Worm (Caenorhabditis elegans): ENCODE results near the gene rpl-3.

ce11 chrIII:3867937-3868929, 579 bp downstream of the rpl-3 start:
- TF ChIP-seq tbx-2 (tag; optimal IDR thresholded peaks at IDR 0.05) = no peak
- no peak for TF ChIP-seq F13H6.1 (tag; optimal IDR thresholded peaks at IDR 0.05)
- TF ChIP-seq ceh-24 (tag; optimal IDR thresholded peaks at IDR 0.05) = no peak
- TF ChIP-seq unc-42 (tag; optimal IDR thresholded peaks at IDR 0.05) = no peak
- no peak for TF ChIP-seq fkh-10 (GFP tag; optimal IDR thresholded peaks at IDR 0.05)
- no peak for TF ChIP-seq lim-6 (tag; optimal IDR thresholded peaks at IDR 0.05)
- no peak for TF ChIP-seq elt-4 (tag; optimal IDR thresholded peaks at IDR 0.05)
- no peak for TF ChIP-seq hlh-8 (tag; optimal IDR thresholded peaks at IDR 0.05)
- no peak for TF ChIP-seq gmeb-2 (tag; optimal IDR thresholded peaks at IDR 0.05)
- no peak for TF ChIP-seq C38D4.7 (GFP tag; optimal IDR thresholded peaks at IDR 0.05)
- TF ChIP-seq pros-1 (tag; optimal IDR thresholded peaks at IDR 0.05) = no peak
- no peak for TF ChIP-seq ceh-45 (GFP tag; IDR thresholded peaks at IDR 0.05)
- TF ChIP-seq elt-2 (tag; optimal IDR thresholded peaks at IDR 0.05) = no peak
- no peak for TF ChIP-seq C08G9.2 (tag; optimal IDR thresholded peaks at IDR 0.05)
